Worm (Caenorhabditis elegans): Measurements from ENCODE around the gene T26E4.9.
"Not testable (repeated sequence)": the region's sequence is repeated elsewhere in the genome, so short reads cannot be mapped to it uniquely, and the experiment has no call there.

DNA sequence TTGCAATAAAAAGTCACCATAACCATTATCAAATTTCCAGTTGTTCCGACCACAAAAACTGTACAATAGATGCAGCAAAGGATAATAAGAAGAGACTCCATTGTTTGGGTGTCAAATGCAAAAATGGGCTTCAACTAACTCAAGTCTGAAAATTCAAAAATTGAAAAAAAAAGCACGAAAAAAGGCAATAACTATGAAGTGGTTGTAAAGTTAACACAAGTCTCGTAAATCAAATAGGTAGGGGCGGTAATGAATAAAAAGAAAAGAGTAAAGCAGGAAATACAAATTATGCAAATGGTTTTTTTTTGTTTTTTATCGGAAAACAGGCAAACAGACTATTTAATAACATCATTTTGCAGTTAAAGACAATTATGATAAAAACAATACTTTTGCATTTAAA, 4.9 kb upstream of the T26E4.9 start, which contains the start of gene srsx-38:
- TF ChIP-seq med-1 (GFP tag; optimal IDR thresholded peaks at IDR 0.05; ENCODE audit: insufficient read depth); ref-1 (GFP tag; conservative IDR thresholded peaks at IDR 0.05); flt-1 (GFP tag; IDR thresholded peaks at IDR 0.05); ztf-29 (GFP tag; IDR thresholded peaks at IDR 0.05): not testable (repeated sequence)

All from whole organism, midembryonic.